Fruit fly (Drosophila melanogaster): ENCODE results near the gene pll.

pll gene

DNA sequence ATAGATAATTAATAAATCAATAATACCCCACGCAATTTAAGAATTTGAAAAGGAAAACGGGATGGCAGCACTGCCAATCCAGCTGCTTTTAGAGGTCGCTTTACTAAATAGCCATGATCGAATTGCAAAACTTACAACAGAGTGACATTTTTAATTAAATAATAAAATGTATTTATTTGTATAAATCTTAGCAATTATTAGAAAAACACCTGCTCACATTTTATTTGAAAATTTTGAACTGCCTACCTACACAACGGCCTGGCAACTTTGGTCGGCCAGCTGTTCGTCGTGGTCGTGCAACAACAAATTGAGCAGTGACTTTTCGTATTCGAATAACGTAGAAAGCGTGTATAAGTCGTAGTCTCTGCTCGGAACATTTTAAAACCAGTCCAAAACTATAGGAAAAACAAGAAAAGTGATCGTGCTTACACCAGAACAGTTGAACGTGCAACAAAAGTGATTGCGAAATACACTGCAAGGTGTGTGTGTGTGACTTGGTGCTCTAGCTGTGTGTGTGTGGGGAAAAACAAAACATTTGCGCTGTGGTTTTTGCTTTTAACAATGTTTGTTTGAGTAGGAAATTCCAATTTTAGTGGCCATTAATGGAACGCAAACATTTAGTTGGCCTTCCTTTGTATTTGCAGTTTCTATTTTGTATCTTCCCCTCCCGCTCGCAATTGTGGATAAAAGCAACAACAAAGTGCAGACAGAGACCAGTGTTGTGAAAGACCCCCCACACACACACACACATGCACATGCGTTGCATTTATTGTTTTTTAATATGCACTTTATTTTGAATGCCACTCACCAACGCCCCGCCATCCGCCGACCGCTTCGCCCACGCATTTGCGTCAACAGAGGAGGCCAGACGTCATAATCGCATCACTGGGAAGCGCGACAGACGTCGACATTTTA lies 21.8 kb upstream of the pll start, which contains the start of gene CG5938 (continued):
- no peak; the same call in 1 of the 2 replicates for TF ChIP-seq Rx (GFP tag; IDR thresholded peaks at IDR 0.05)
- TF ChIP-seq ap (GFP tag; IDR thresholded peaks at IDR 0.05): no peak
- peak; percentile 22 for TF ChIP-seq Dek (tag; optimal IDR thresholded peaks at IDR 0.05)
- TF ChIP-seq sc (optimal IDR thresholded peaks at IDR 0.05): no peak
- no peak for TF ChIP-seq sc (GFP tag; optimal IDR thresholded peaks at IDR 0.05)
- TF ChIP-seq maf-S (GFP tag; optimal IDR thresholded peaks at IDR 0.05): no peak
- peak; percentile 90; the same call in 3 of the 4 replicates for TF ChIP-seq chinmo (GFP tag; IDR thresholded peaks at IDR 0.05; ENCODE audit: partially characterized antibody)
- no peak for TF ChIP-seq CG7556 (GFP tag; optimal IDR thresholded peaks at IDR 0.05)
- TF ChIP-seq amos (GFP tag; IDR thresholded peaks at IDR 0.05; ENCODE audit: partially characterized antibody): no peak
- TF ChIP-seq Hr78 (GFP tag; optimal IDR thresholded peaks at IDR 0.05): no peak
- 0 out of 4 replicates have a peak, but pooled peaks have one; percentile 21 for TF ChIP-seq Dll (GFP tag; IDR thresholded peaks at IDR 0.05; ENCODE audit: partially characterized antibody)
- peak; percentile 10 for TF ChIP-seq CG9727 (GFP tag; optimal IDR thresholded peaks at IDR 0.05)
- no peak for TF ChIP-seq fd64A (GFP tag; optimal IDR thresholded peaks at IDR 0.05)
- TF ChIP-seq CG13287 (GFP tag; IDR thresholded peaks at IDR 0.05; ENCODE audit: partially characterized antibody): peak; percentile 35; the same call in 1 of the 2 replicates
- peak; percentile 51 for TF ChIP-seq CoRest (tag; optimal IDR thresholded peaks at IDR 0.05)
- no peak for TF ChIP-seq Fer3 (tag; optimal IDR thresholded peaks at IDR 0.05)
- no peak for TF ChIP-seq Hsf (GFP tag; optimal IDR thresholded peaks at IDR 0.05)
- TF ChIP-seq Nf-YC (tag; optimal IDR thresholded peaks at IDR 0.05): peak; percentile 23
- no peak for TF ChIP-seq NC2β (GFP tag; optimal IDR thresholded peaks at IDR 0.05)
- TF ChIP-seq HLHmδ (GFP tag; optimal IDR thresholded peaks at IDR 0.05): no peak
- TF ChIP-seq ERR (GFP tag; optimal IDR thresholded peaks at IDR 0.05): no peak
- TF ChIP-seq CG15479 (GFP tag; optimal IDR thresholded peaks at IDR 0.05): peak; percentile 53
- peak; percentile 50; the same call in 1 of the 2 replicates for TF ChIP-seq CG31441 (GFP tag; IDR thresholded peaks at IDR 0.05)
- TF ChIP-seq CG14860 (GFP tag; IDR thresholded peaks at IDR 0.05; ENCODE audit: partially characterized antibody): no peak
- TF ChIP-seq CG1832 (GFP tag; optimal IDR thresholded peaks at IDR 0.05): no peak
- no peak for TF ChIP-seq CG17186 (GFP tag; optimal IDR thresholded peaks at IDR 0.05)
- TF ChIP-seq CG10654 (GFP tag; optimal IDR thresholded peaks at IDR 0.05): peak; percentile 0
- TF ChIP-seq pum (GFP tag; optimal IDR thresholded peaks at IDR 0.05): no peak
- no peak for TF ChIP-seq Taf1 (GFP tag; IDR thresholded peaks at IDR 0.05)
- no peak for TF ChIP-seq da (GFP tag; optimal IDR thresholded peaks at IDR 0.05)
- TF ChIP-seq Camta (GFP tag; optimal IDR thresholded peaks at IDR 0.05): no peak
- no peak for TF ChIP-seq CG6683 (GFP tag; optimal IDR thresholded peaks at IDR 0.05)
- peak; percentile 13 for TF ChIP-seq dmrt11E (tag; optimal IDR thresholded peaks at IDR 0.05)
- TF ChIP-seq CG32532 (GFP tag; IDR thresholded peaks at IDR 0.05): peak; percentile 41; the same call in 1 of the 2 replicates
- no peak for TF ChIP-seq CG31365 (tag; optimal IDR thresholded peaks at IDR 0.05)
- TF ChIP-seq h (optimal IDR thresholded peaks at IDR 0.05): no peak
- TF ChIP-seq CG16863 (GFP tag; optimal IDR thresholded peaks at IDR 0.05): no peak
- no peak for TF ChIP-seq ATbp (GFP tag; optimal IDR thresholded peaks at IDR 0.05)
- no peak for TF ChIP-seq wdn (GFP tag; IDR thresholded peaks at IDR 0.05)
- no peak for TF ChIP-seq CG3065 (GFP tag; optimal IDR thresholded peaks at IDR 0.05)
- peak; percentile 69 for TF ChIP-seq CTCF (GFP tag; optimal IDR thresholded peaks at IDR 0.05)
- peak; percentile 46; the same call in 1 of the 3 replicates for TF ChIP-seq CG17361 (GFP tag; IDR thresholded peaks at IDR 0.05)
- no peak for TF ChIP-seq CG6813 (GFP tag; optimal IDR thresholded peaks at IDR 0.05)
- TF ChIP-seq CG9876 (GFP tag; optimal IDR thresholded peaks at IDR 0.05): no peak
- no peak for TF ChIP-seq Optix (GFP tag; IDR thresholded peaks at IDR 0.05)
- no peak for TF ChIP-seq CG10979 (tag; optimal IDR thresholded peaks at IDR 0.05)
- no peak for TF ChIP-seq emc (GFP tag; optimal IDR thresholded peaks at IDR 0.05)
- TF ChIP-seq CG13424 (tag; optimal IDR thresholded peaks at IDR 0.05): peak; percentile 52
- no peak for TF ChIP-seq salm (tag; optimal IDR thresholded peaks at IDR 0.05)

Measured in whole organism, embryonic.